Comparison of ENCODE assay signal across 1 fruit fly cellular context in the genomic region with DNA sequence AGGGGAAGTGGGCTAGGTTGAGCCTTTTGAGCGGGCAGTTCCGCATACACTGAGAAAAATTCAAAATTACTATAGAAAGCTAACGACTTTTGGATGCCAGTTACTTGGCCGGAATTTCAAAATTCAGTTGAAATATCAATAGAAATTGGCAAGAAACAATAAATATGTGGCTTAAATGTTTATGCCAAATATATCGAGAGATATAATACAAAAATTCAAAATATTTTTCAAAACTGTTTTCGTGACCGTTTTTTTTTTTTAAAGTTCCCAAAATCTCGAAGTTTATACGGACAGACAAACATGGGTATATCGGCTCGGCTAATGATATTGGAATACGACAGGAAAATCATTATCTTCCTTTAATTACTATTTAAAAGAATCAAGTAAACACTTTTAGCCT.
TF ChIP-seq lines count a peak whose summit lies in the region.

No protein-coding gene starts in this region.

TF ChIP-seq in whole organism, embryonic, 481 proteins besides CTCF, POLR2A, EP300 and RAD21 (continued from another document):
- TF ChIP-seq tgo (GFP tag; IDR thresholded peaks at IDR 0.05; lab: Robert Waterston, UW) = peak; percentile 23; the same call in 1 of the 3 replicates
- peak; percentile 22; the same call in 1 of the 2 replicates for TF ChIP-seq Xrp1 (GFP tag; IDR thresholded peaks at IDR 0.05; lab: Robert Waterston, UW)
- peak; percentile 20 for TF ChIP-seq CG8388 (GFP tag; optimal IDR thresholded peaks at IDR 0.05; lab: Kevin White, UChicago)
- peak; percentile 10 for TF ChIP-seq ems (GFP tag; optimal IDR thresholded peaks at IDR 0.05; lab: Kevin White, UChicago)
- TF ChIP-seq bowl (GFP tag; IDR thresholded peaks at IDR 0.05; lab: Robert Waterston, UW) = no peak
- 0 out of 2 replicates have a peak, but pooled peaks have one; percentile 15 for TF ChIP-seq CG17612 (GFP tag; IDR thresholded peaks at IDR 0.05; lab: Robert Waterston, UW)
- no peak for TF ChIP-seq kah (GFP tag; optimal IDR thresholded peaks at IDR 0.05; lab: Kevin White, UChicago)
- peak; percentile 55 for TF ChIP-seq CoRest (tag; optimal IDR thresholded peaks at IDR 0.05; lab: Kevin White, UChicago)
- peak; percentile 28 for TF ChIP-seq CG1233 (GFP tag; optimal IDR thresholded peaks at IDR 0.05; lab: Kevin White, UChicago)
- no peak for TF ChIP-seq CG14965 (GFP tag; optimal IDR thresholded peaks at IDR 0.05; lab: Kevin White, UChicago; ENCODE audit: borderline replicate concordance)
- no peak for TF ChIP-seq amos (GFP tag; IDR thresholded peaks at IDR 0.05; lab: Robert Waterston, UW; ENCODE audit: partially characterized antibody)
- peak; percentile 37 for TF ChIP-seq HLH54F (GFP tag; optimal IDR thresholded peaks at IDR 0.05; lab: Kevin White, UChicago)
- TF ChIP-seq Myb (GFP tag; optimal IDR thresholded peaks at IDR 0.05; lab: Kevin White, UChicago) = peak; percentile 23
- peak; percentile 7 for TF ChIP-seq CG1792 (GFP tag; optimal IDR thresholded peaks at IDR 0.05; lab: Kevin White, UChicago)
- TF ChIP-seq CG15601 (tag; optimal IDR thresholded peaks at IDR 0.05; lab: Kevin White, UChicago) = peak; percentile 24
- TF ChIP-seq Xbp1 (GFP tag; optimal IDR thresholded peaks at IDR 0.05; lab: Kevin White, UChicago) = peak; percentile 58
- peak; percentile 93 for TF ChIP-seq Ets65A (GFP tag; lab: Kevin White, UChicago)
- TF ChIP-seq chn (GFP tag; optimal IDR thresholded peaks at IDR 0.05; lab: Kevin White, UChicago) = peak; percentile 40
- no peak for TF ChIP-seq stc (GFP tag; IDR thresholded peaks at IDR 0.05; lab: Robert Waterston, UW)
- TF ChIP-seq Max (GFP tag; optimal IDR thresholded peaks at IDR 0.05; lab: Kevin White, UChicago) = peak; percentile 9
- peak; percentile 37; the same call in 1 of the 2 replicates for TF ChIP-seq vvl (GFP tag; IDR thresholded peaks at IDR 0.05; lab: Robert Waterston, UW)
- peak; percentile 25 for TF ChIP-seq Hand (GFP tag; optimal IDR thresholded peaks at IDR 0.05; lab: Kevin White, UChicago)
- peak; percentile 52 for TF ChIP-seq CG17359 (tag; optimal IDR thresholded peaks at IDR 0.05; lab: Kevin White, UChicago)
- peak; percentile 33; the same call in 1 of the 3 replicates for TF ChIP-seq row (GFP tag; IDR thresholded peaks at IDR 0.05; lab: Robert Waterston, UW)
- TF ChIP-seq CG14710 (tag; optimal IDR thresholded peaks at IDR 0.05; lab: Kevin White, UChicago) = peak; percentile 31
- TF ChIP-seq cas (GFP tag; IDR thresholded peaks at IDR 0.05; lab: Robert Waterston, UW) = no peak
- TF ChIP-seq crp (GFP tag; optimal IDR thresholded peaks at IDR 0.05; lab: Kevin White, UChicago) = no peak
- no peak for TF ChIP-seq prd (optimal IDR thresholded peaks at IDR 0.05; lab: Kevin White, UChicago)
- TF ChIP-seq prd (GFP tag; IDR thresholded peaks at IDR 0.05; lab: Robert Waterston, UW) = peak; percentile 55; the same call in 2 of the 3 replicates
- no peak for TF ChIP-seq Dll (GFP tag; IDR thresholded peaks at IDR 0.05; lab: Robert Waterston, UW; ENCODE audit: partially characterized antibody)
- TF ChIP-seq ttk (GFP tag; IDR thresholded peaks at IDR 0.05; lab: Robert Waterston, UW) = no peak
- 0 out of 2 replicates have a peak, but pooled peaks have one; percentile 19 for TF ChIP-seq CG14441 (GFP tag; IDR thresholded peaks at IDR 0.05; lab: Robert Waterston, UW)
- peak; percentile 50; the same call in 1 of the 2 replicates for TF ChIP-seq CG9932 (GFP tag; IDR thresholded peaks at IDR 0.05; lab: Robert Waterston, UW)
- TF ChIP-seq CG18764 (GFP tag; optimal IDR thresholded peaks at IDR 0.05; lab: Kevin White, UChicago) = peak; percentile 2
- peak; percentile 7 for TF ChIP-seq CG12659 (GFP tag; optimal IDR thresholded peaks at IDR 0.05; lab: Kevin White, UChicago)
- peak; percentile 2 for TF ChIP-seq CG13624 (GFP tag; optimal IDR thresholded peaks at IDR 0.05; lab: Kevin White, UChicago)
- TF ChIP-seq CG4820 (GFP tag; optimal IDR thresholded peaks at IDR 0.05; lab: Kevin White, UChicago) = peak; percentile 31
- TF ChIP-seq CG11247 (GFP tag; IDR thresholded peaks at IDR 0.05; lab: Robert Waterston, UW) = 0 out of 2 replicates have a peak, but pooled peaks have one; percentile 14
- TF ChIP-seq eyg (GFP tag; optimal IDR thresholded peaks at IDR 0.05; lab: Kevin White, UChicago) = peak; percentile 22
- no peak for TF ChIP-seq Hr39 (optimal IDR thresholded peaks at IDR 0.05; lab: Kevin White, UChicago)
- TF ChIP-seq aop (GFP tag; IDR thresholded peaks at IDR 0.05; lab: Robert Waterston, UW) = no peak
- peak; percentile 35 for TF ChIP-seq Sox102F (GFP tag; optimal IDR thresholded peaks at IDR 0.05; lab: Kevin White, UChicago)
- peak; percentile 44 for TF ChIP-seq CG9727 (GFP tag; optimal IDR thresholded peaks at IDR 0.05; lab: Kevin White, UChicago)
- peak; percentile 24 for TF ChIP-seq unpg (GFP tag; optimal IDR thresholded peaks at IDR 0.05; lab: Kevin White, UChicago)
- peak; percentile 39 for TF ChIP-seq pnt (GFP tag; optimal IDR thresholded peaks at IDR 0.05; lab: Kevin White, UChicago)
- TF ChIP-seq eve (GFP tag; optimal IDR thresholded peaks at IDR 0.05; lab: Kevin White, UChicago) = no peak
- TF ChIP-seq Med (GFP tag; lab: Kevin White, UChicago) = peak; percentile 65
- peak; percentile 68 for TF ChIP-seq CG17361 (GFP tag; IDR thresholded peaks at IDR 0.05; lab: Robert Waterston, UW)
- no peak for TF ChIP-seq NC2α (GFP tag; optimal IDR thresholded peaks at IDR 0.05; lab: Kevin White, UChicago)
- no peak for TF ChIP-seq tna (GFP tag; IDR thresholded peaks at IDR 0.05; lab: Robert Waterston, UW; ENCODE audit: partially characterized antibody)
- peak; percentile 5 for TF ChIP-seq CG11723 (GFP tag; optimal IDR thresholded peaks at IDR 0.05; lab: Kevin White, UChicago)
- peak; percentile 15 for TF ChIP-seq gro (GFP tag; optimal IDR thresholded peaks at IDR 0.05; lab: Kevin White, UChicago)
- TF ChIP-seq z (GFP tag; IDR thresholded peaks at IDR 0.05; lab: Robert Waterston, UW) = no peak
- TF ChIP-seq CG7556 (GFP tag; optimal IDR thresholded peaks at IDR 0.05; lab: Kevin White, UChicago) = peak; percentile 69
- TF ChIP-seq lmd (GFP tag; IDR thresholded peaks at IDR 0.05; lab: Robert Waterston, UW) = peak; percentile 47
- no peak for TF ChIP-seq pan (optimal IDR thresholded peaks at IDR 0.05; lab: Kevin White, UChicago)
- peak in 1 of 2 experiments; percentile 37 for TF ChIP-seq pan (GFP tag; optimal IDR thresholded peaks at IDR 0.05 in 1 of 2, IDR thresholded peaks at IDR 0.05 in 1 of 2)
- no peak for TF ChIP-seq vnd (GFP tag; IDR thresholded peaks at IDR 0.05; lab: Robert Waterston, UW; ENCODE audit: partially characterized antibody)
- 0 out of 2 replicates have a peak, but pooled peaks have one; percentile 19 for TF ChIP-seq CG31224 (GFP tag; IDR thresholded peaks at IDR 0.05; lab: Robert Waterston, UW)
- TF ChIP-seq CG18476 (GFP tag; optimal IDR thresholded peaks at IDR 0.05; lab: Kevin White, UChicago) = peak; percentile 7
- TF ChIP-seq CG6854 (GFP tag; optimal IDR thresholded peaks at IDR 0.05; lab: Kevin White, UChicago) = peak; percentile 29
- TF ChIP-seq CG6813 (GFP tag; optimal IDR thresholded peaks at IDR 0.05; lab: Kevin White, UChicago) = peak; percentile 13
- peak; percentile 1 for TF ChIP-seq az2 (GFP tag; optimal IDR thresholded peaks at IDR 0.05; lab: Kevin White, UChicago)
- peak; percentile 11 to 26 for TF ChIP-seq Pdp1 (GFP tag; optimal IDR thresholded peaks at IDR 0.05; lab: Kevin White, UChicago)
- no peak for TF ChIP-seq CG14050 (GFP tag; IDR thresholded peaks at IDR 0.05; lab: Robert Waterston, UW)
- TF ChIP-seq kni (GFP tag; optimal IDR thresholded peaks at IDR 0.05; lab: Kevin White, UChicago) = no peak
- no peak for TF ChIP-seq onecut (GFP tag; IDR thresholded peaks at IDR 0.05; lab: Robert Waterston, UW)
- no peak for TF ChIP-seq CG17385 (GFP tag; optimal IDR thresholded peaks at IDR 0.05; lab: Kevin White, UChicago)
- TF ChIP-seq HHEX (GFP tag; optimal IDR thresholded peaks at IDR 0.05; lab: Kevin White, UChicago) = peak; percentile 34
- TF ChIP-seq Hr3 (GFP tag; optimal IDR thresholded peaks at IDR 0.05; lab: Kevin White, UChicago) = peak; percentile 19
- no peak for TF ChIP-seq D (optimal IDR thresholded peaks at IDR 0.05; lab: Kevin White, UChicago)
- peak; percentile 13 for TF ChIP-seq D (GFP tag; optimal IDR thresholded peaks at IDR 0.05; lab: Kevin White, UChicago)
- peak; percentile 26; the same call in 1 of the 2 replicates for TF ChIP-seq seq (GFP tag; IDR thresholded peaks at IDR 0.05; lab: Robert Waterston, UW)
- peak; percentile 25 for TF ChIP-seq nmo (GFP tag; optimal IDR thresholded peaks at IDR 0.05; lab: Kevin White, UChicago)
- peak; percentile 13 for TF ChIP-seq Jarid2 (GFP tag; optimal IDR thresholded peaks at IDR 0.05; lab: Kevin White, UChicago)
- 0 out of 2 replicates have a peak, but pooled peaks have one; percentile 12 for TF ChIP-seq Nf-YA (GFP tag; IDR thresholded peaks at IDR 0.05; lab: Robert Waterston, UW)
- peak; percentile 51 for TF ChIP-seq bcd (GFP tag; optimal IDR thresholded peaks at IDR 0.05; lab: Kevin White, UChicago)
- peak; percentile 45; the same call in 1 of the 2 replicates for TF ChIP-seq CG32532 (GFP tag; IDR thresholded peaks at IDR 0.05; lab: Robert Waterston, UW)
- TF ChIP-seq ind (GFP tag; optimal IDR thresholded peaks at IDR 0.05; lab: Kevin White, UChicago) = peak; percentile 39
- no peak for TF ChIP-seq CG7963 (GFP tag; IDR thresholded peaks at IDR 0.05; lab: Robert Waterston, UW; ENCODE audit: partially characterized antibody)
- peak; percentile 51 for TF ChIP-seq CG7839 (tag; optimal IDR thresholded peaks at IDR 0.05; lab: Kevin White, UChicago)
- peak; percentile 23 for TF ChIP-seq Side (GFP tag; optimal IDR thresholded peaks at IDR 0.05; lab: Kevin White, UChicago)
- peak; percentile 12 for TF ChIP-seq Hsf (GFP tag; optimal IDR thresholded peaks at IDR 0.05; lab: Kevin White, UChicago)
- TF ChIP-seq CG18599 (GFP tag; optimal IDR thresholded peaks at IDR 0.05; lab: Kevin White, UChicago) = peak; percentile 57
- TF ChIP-seq Dek (tag; optimal IDR thresholded peaks at IDR 0.05; lab: Kevin White, UChicago) = peak; percentile 8
- no peak for TF ChIP-seq ara (GFP tag; IDR thresholded peaks at IDR 0.05; lab: Robert Waterston, UW)
- TF ChIP-seq so (GFP tag; IDR thresholded peaks at IDR 0.05; lab: Robert Waterston, UW) = 0 out of 3 replicates have a peak, but pooled peaks have one; percentile 34
- peak; percentile 3 to 25 for TF ChIP-seq bsh (GFP tag; optimal IDR thresholded peaks at IDR 0.05; lab: Kevin White, UChicago)
- TF ChIP-seq mam (GFP tag; optimal IDR thresholded peaks at IDR 0.05; lab: Kevin White, UChicago) = peak; percentile 31
- no peak for TF ChIP-seq CG10209 (GFP tag; optimal IDR thresholded peaks at IDR 0.05; lab: Kevin White, UChicago)
- TF ChIP-seq CG6254 (GFP tag; optimal IDR thresholded peaks at IDR 0.05; lab: Kevin White, UChicago) = peak; percentile 19
- 0 out of 2 replicates have a peak, but pooled peaks have one; percentile 23 for TF ChIP-seq CG6689 (GFP tag; IDR thresholded peaks at IDR 0.05; lab: Robert Waterston, UW)
- TF ChIP-seq CG6683 (GFP tag; optimal IDR thresholded peaks at IDR 0.05; lab: Kevin White, UChicago) = peak; percentile 27
- peak; percentile 59 for TF ChIP-seq CG31441 (GFP tag; IDR thresholded peaks at IDR 0.05; lab: Robert Waterston, UW)
- no peak for TF ChIP-seq ssp (GFP tag; IDR thresholded peaks at IDR 0.05; lab: Robert Waterston, UW)
- TF ChIP-seq hkb (optimal IDR thresholded peaks at IDR 0.05; lab: Kevin White, UChicago) = no peak
- TF ChIP-seq hkb (GFP tag; IDR thresholded peaks at IDR 0.05; lab: Robert Waterston, UW) = peak; percentile 17; the same call in 1 of the 2 replicates
- peak; percentile 46 for TF ChIP-seq slp2 (GFP tag; optimal IDR thresholded peaks at IDR 0.05; lab: Kevin White, UChicago)
- peak; percentile 35 for TF ChIP-seq CG10147 (GFP tag; optimal IDR thresholded peaks at IDR 0.05; lab: Kevin White, UChicago)
